Worm (Caenorhabditis elegans) whole organism, L4 larva: Measurements from ENCODE around the gene samp-1.
A peak's percentile ranks its signal among the peaks of the same experiment; 100 is the strongest.

ENCODE experiments used
- D1046.2 ChIP-seq: fragments of 200-800 bp; sonication (Bioruptor generic); IDR thresholded peaks from 2 replicates; pipeline ENCODE4 v1.3.6; 2022; ENCODE audit warnings: missing genetic modification characterization, missing compliant biosample characterization
- F10B5.3 ChIP-seq: sonication (generic microtip); optimal IDR thresholded peaks from 2 replicates; lab custom pipeline; 2016; ENCODE audit warnings: mild to moderate bottlenecking, missing genetic modification characterization, missing compliant biosample characterization
- F37D6.2 ChIP-seq: sonication (generic microtip); optimal IDR thresholded peaks from 2 replicates; lab custom pipeline; 2016; ENCODE audit warnings: mild to moderate bottlenecking, missing genetic modification characterization, missing compliant biosample characterization
- F44E2.7 ChIP-seq: fragments of 200-800 bp; sonication (Bioruptor generic); IDR thresholded peaks from 2 replicates; pipeline ENCODE4 v2.1.2; 2022; ENCODE audit warnings: missing genetic modification characterization, missing compliant biosample characterization
- F49E8.2 ChIP-seq: sonication (generic microtip); optimal IDR thresholded peaks from 2 replicates; lab custom pipeline; 2016; ENCODE audit warnings: missing compliant biosample characterization, mild to moderate bottlenecking, missing genetic modification characterization, borderline replicate concordance
- Y75B8A.6 ChIP-seq: fragments of 200-800 bp; sonication (Bioruptor generic); IDR thresholded peaks from 2 replicates; pipeline ENCODE4 v1.3.6; 2022; ENCODE audit warnings: missing genetic modification reagents, missing genetic modification characterization, missing compliant biosample characterization
- aha-1 ChIP-seq: fragments of 150-350 bp; peaks from one replicate; lab custom pipeline; 2014; ENCODE audit warnings: missing biosample characterization, missing genetic modification characterization
- ama-1 ChIP-seq: fragments of 150-350 bp; optimal IDR thresholded peaks from 2 replicates; lab custom pipeline; 2014; ENCODE audit warnings: inconsistent platforms, mixed read lengths
- arid-1 ChIP-seq: fragments of 200-800 bp; sonication (Bioruptor generic); conservative IDR thresholded peaks from 2 replicates; pipeline ENCODE4 v1.3.6; 2022; ENCODE audit warnings: missing genetic modification reagents, missing genetic modification characterization, missing compliant biosample characterization
- attf-4 ChIP-seq: sonication (generic microtip); optimal IDR thresholded peaks from 3 replicates; lab custom pipeline; 2017; ENCODE audit warnings: missing biosample characterization, missing genetic modification characterization
- ceh-20 ChIP-seq: fragments of 200-800 bp; sonication (Bioruptor generic); IDR thresholded peaks from 2 replicates; pipeline ENCODE4 v1.3.6; 2022; ENCODE audit warnings: missing genetic modification reagents, missing genetic modification characterization, missing compliant biosample characterization
- ctbp-1 ChIP-seq: fragments of 200-800 bp; sonication (Bioruptor generic); IDR thresholded peaks from 2 replicates; pipeline ENCODE4 v1.3.6; 2022; ENCODE audit warnings: missing genetic modification reagents, missing genetic modification characterization, missing compliant biosample characterization
- daf-12 ChIP-seq: fragments of 150-350 bp; optimal IDR thresholded peaks from 2 replicates; lab custom pipeline; 2014; ENCODE audit warnings: missing biosample characterization, missing genetic modification reagents, missing genetic modification characterization
- daf-16 ChIP-seq, 3 experiments: sonication (generic microtip); optimal IDR thresholded peaks; 2 replicates each; lab custom pipeline; 2016 to 2017; ENCODE audit warnings: missing genetic modification characterization in 3 of 3, missing genetic modification reagents in 3 of 3, mild to moderate bottlenecking in 2 of 3, missing compliant biosample characterization in 2 of 3, missing biosample characterization in 1 of 3, moderate library complexity in 1 of 3
- daf-19 ChIP-seq: fragments of 200-800 bp; sonication (Bioruptor generic); conservative IDR thresholded peaks from 2 replicates; pipeline ENCODE4 v1.3.6; 2022; ENCODE audit warnings: missing genetic modification characterization, missing compliant biosample characterization
- daf-8 ChIP-seq: fragments of 200-800 bp; sonication (Bioruptor generic); IDR thresholded peaks from 2 replicates; pipeline ENCODE4 v1.3.6; 2022; ENCODE audit warnings: missing genetic modification characterization, missing compliant biosample characterization
- dpl-1 ChIP-seq: fragments of 150-350 bp; optimal IDR thresholded peaks from 2 replicates; lab custom pipeline; 2014; ENCODE audit warnings: missing biosample characterization, missing genetic modification reagents, missing genetic modification characterization
- duxl-1 ChIP-seq: sonication (generic microtip); optimal IDR thresholded peaks from 2 replicates; lab custom pipeline; 2016; ENCODE audit warnings: mild to moderate bottlenecking, missing genetic modification characterization, moderate library complexity, missing compliant biosample characterization; ENCODE audit not compliant: poor library complexity
- fkh-10 ChIP-seq: fragments of 150-350 bp; optimal IDR thresholded peaks from 2 replicates; lab custom pipeline; 2014; ENCODE audit warnings: missing biosample characterization, missing genetic modification reagents, missing genetic modification characterization
- fos-1 ChIP-seq: fragments of 150-350 bp; optimal IDR thresholded peaks from 2 replicates; lab custom pipeline; 2014; ENCODE audit warnings: missing biosample characterization, missing genetic modification characterization
- hif-1 ChIP-seq, 2 experiments: sonication (generic microtip); optimal IDR thresholded peaks; 2 replicates each; lab custom pipeline; 2016 to 2017; ENCODE audit warnings: missing compliant biosample characterization in 2 of 2, missing genetic modification characterization in 2 of 2, missing genetic modification reagents in 2 of 2, missing genotype in 2 of 2, mild to moderate bottlenecking in 1 of 2
- hlh-11 ChIP-seq: fragments of 200-800 bp; sonication (Bioruptor generic); optimal IDR thresholded peaks from 2 replicates; lab custom pipeline; 2018; ENCODE audit warnings: mild to moderate bottlenecking, missing genetic modification characterization, missing compliant biosample characterization
- hlh-30 ChIP-seq: sonication (generic microtip); optimal IDR thresholded peaks from 2 replicates; lab custom pipeline; 2017; ENCODE audit warnings: antibody characterized with exemption, mild to moderate bottlenecking, missing genetic modification characterization, missing compliant biosample characterization; ENCODE audit not compliant: insufficient read depth
- hmg-1.1 ChIP-seq: fragments of 200-800 bp; sonication (Bioruptor generic); IDR thresholded peaks from 2 replicates; pipeline ENCODE4 v1.3.6; 2022; ENCODE audit warnings: missing genetic modification reagents, missing genetic modification characterization, missing compliant biosample characterization
- lin-1 ChIP-seq: fragments of 200-800 bp; sonication (Bioruptor generic); IDR thresholded peaks from 2 replicates; pipeline ENCODE4 v1.3.6; 2022; ENCODE audit warnings: missing genetic modification reagents, missing genetic modification characterization, missing compliant biosample characterization
- lin-29 ChIP-seq: fragments of 200-800 bp; sonication (Bioruptor generic); IDR thresholded peaks from 2 replicates; pipeline ENCODE4 v1.3.6; 2022; ENCODE audit warnings: missing genetic modification reagents, missing genetic modification characterization, missing compliant biosample characterization
- lin-38 ChIP-seq: fragments of 200-800 bp; sonication (Bioruptor generic); IDR thresholded peaks from 2 replicates; pipeline ENCODE4 v1.3.6; 2022; ENCODE audit warnings: missing genetic modification reagents, missing genetic modification characterization, missing compliant biosample characterization
- lsy-2 ChIP-seq, 2 experiments: fragments of 150-350 bp in 1 of 2; sonication (generic microtip) in 1 of 2; optimal IDR thresholded peaks; 2 replicates each; lab custom pipeline; 2014 to 2017; ENCODE audit warnings: missing biosample characterization in 2 of 2, missing genetic modification characterization in 2 of 2
- mdl-1 ChIP-seq, 2 experiments: fragments of 150-350 bp in 1 of 2; sonication (generic microtip) in 1 of 2; optimal IDR thresholded peaks; 2 replicates each; lab custom pipeline; 2014 to 2017; ENCODE audit warnings: missing biosample characterization in 2 of 2, missing genetic modification characterization in 2 of 2
- mdt-29 ChIP-seq: fragments of 200-800 bp; sonication (Bioruptor generic); IDR thresholded peaks from 2 replicates; pipeline ENCODE4 v1.3.6; 2022; ENCODE audit warnings: missing genetic modification reagents, missing genetic modification characterization, missing compliant biosample characterization
- mep-1 ChIP-seq: fragments of 150-350 bp; sonication (generic microtip); optimal IDR thresholded peaks from 3 replicates; lab custom pipeline; 2014; ENCODE audit warnings: missing biosample characterization, missing genetic modification characterization
- mes-2 ChIP-seq: sonication (generic microtip); optimal IDR thresholded peaks from 2 replicates; lab custom pipeline; 2016; ENCODE audit warnings: missing genotype, mild to moderate bottlenecking, missing genetic modification characterization, missing compliant biosample characterization; ENCODE audit not compliant: poor library complexity, severe bottlenecking
- mxl-3 ChIP-seq: fragments of 200-800 bp; sonication (Bioruptor generic); optimal IDR thresholded peaks from 2 replicates; lab custom pipeline; 2018; ENCODE audit warnings: mild to moderate bottlenecking, missing genetic modification characterization, missing compliant biosample characterization
- nhr-102 ChIP-seq: sonication (generic microtip); optimal IDR thresholded peaks from 2 replicates; lab custom pipeline; 2016; ENCODE audit warnings: mild to moderate bottlenecking, missing genetic modification characterization, moderate library complexity, missing compliant biosample characterization
- nhr-11 ChIP-seq: fragments of 150-350 bp; optimal IDR thresholded peaks from 2 replicates; lab custom pipeline; 2014; ENCODE audit warnings: missing biosample characterization, missing genetic modification characterization
- nhr-25 ChIP-seq: sonication (generic microtip); optimal IDR thresholded peaks from 2 replicates; lab custom pipeline; 2017; ENCODE audit warnings: missing genetic modification characterization, mild to moderate bottlenecking, missing compliant biosample characterization, antibody characterized with exemption, moderate library complexity, borderline replicate concordance; ENCODE audit not compliant: insufficient read depth
- nhr-28 ChIP-seq: fragments of 150-350 bp; optimal IDR thresholded peaks from 2 replicates; lab custom pipeline; 2014; ENCODE audit warnings: missing biosample characterization, missing genetic modification characterization
- nhr-41 ChIP-seq: fragments of 200-800 bp; sonication (Bioruptor generic); IDR thresholded peaks from 2 replicates; pipeline ENCODE4 v1.3.6; 2022; ENCODE audit warnings: missing genetic modification reagents, missing genetic modification characterization, missing compliant biosample characterization
- nhr-42 ChIP-seq: fragments of 200-800 bp; sonication (Bioruptor generic); IDR thresholded peaks from 2 replicates; pipeline ENCODE4 v1.3.6; 2022; ENCODE audit warnings: missing genetic modification characterization, missing compliant biosample characterization
- pqm-1 ChIP-seq: sonication (generic microtip); optimal IDR thresholded peaks from 2 replicates; lab custom pipeline; 2017; ENCODE audit warnings: missing biosample characterization, missing genetic modification characterization
- snpc-4 ChIP-seq: fragments of 150-350 bp; optimal IDR thresholded peaks from 2 replicates; lab custom pipeline; 2014; ENCODE audit warnings: missing biosample characterization, missing genetic modification characterization
- spr-1 ChIP-seq: sonication (generic microtip); optimal IDR thresholded peaks from 2 replicates; lab custom pipeline; 2016; ENCODE audit warnings: mild to moderate bottlenecking, missing genetic modification characterization, missing compliant biosample characterization
- tra-1 ChIP-seq: fragments of 200-800 bp; sonication (Bioruptor generic); IDR thresholded peaks from 2 replicates; pipeline ENCODE4 v1.3.6; 2022; ENCODE audit warnings: missing genetic modification reagents, missing genetic modification characterization, missing compliant biosample characterization
- unc-130 ChIP-seq: sonication (generic microtip); optimal IDR thresholded peaks from 2 replicates; lab custom pipeline; 2016; ENCODE audit warnings: missing genetic modification reagents, missing genetic modification characterization, missing compliant biosample characterization
- unc-62 ChIP-seq, 3 experiments: fragments of 150-350 bp in 1 of 3; sonication (generic microtip); optimal IDR thresholded peaks in 2 of 3; peaks in 1 of 3; 1 replicate in 1 of 3; 2 replicates in 2 of 3; lab custom pipeline; 2014 to 2017; ENCODE audit warnings: missing biosample characterization in 3 of 3, missing genetic modification characterization in 3 of 3, missing genetic modification reagents in 3 of 3, missing genotype in 1 of 3
- vab-7 ChIP-seq: fragments of 200-800 bp; sonication (Bioruptor generic); IDR thresholded peaks from 2 replicates; pipeline ENCODE4 v1.3.6; 2022; ENCODE audit warnings: missing genetic modification reagents, missing genetic modification characterization, missing compliant biosample characterization

The samp-1 gene

ce11 chrII:11293433-11293832 is 9.3 kb upstream of the samp-1 start, which contains the start of gene C47G2.4 (continued):
- TF ChIP-seq mdl-1 (tag; optimal IDR thresholded peaks at IDR 0.05; lab: Kevin White, UChicago): no peak
- no peak for TF ChIP-seq daf-8 (GFP tag; lab: Robert Waterston, UW)
- TF ChIP-seq aha-1: peak; percentile 57
- TF ChIP-seq ceh-20 (GFP tag; lab: Robert Waterston, UW): no peak
- TF ChIP-seq mxl-3: peak; percentile 19
- TF ChIP-seq F37D6.2: no peak
- 0 out of 2 replicates have a peak, but pooled peaks have one; percentile 11 for TF ChIP-seq nhr-42 (GFP tag; lab: Robert Waterston, UW)
- TF ChIP-seq nhr-25: no peak
- peak in 1 of 2 experiments; percentile 76 for TF ChIP-seq lsy-2 (tag; optimal IDR thresholded peaks at IDR 0.05; lab: Kevin White, UChicago)
- TF ChIP-seq fkh-10 (GFP tag; lab: Kevin White, UChicago): peak; percentile 40
- no peak for TF ChIP-seq lin-29
- TF ChIP-seq hlh-11 (tag; lab: Kevin White, UChicago): peak; percentile 33
- TF ChIP-seq nhr-102 (tag; lab: Kevin White, UChicago): no peak
- TF ChIP-seq hif-1 (tag; optimal IDR thresholded peaks at IDR 0.05; lab: Kevin White, UChicago): peak in 1 of 2 experiments; percentile 56
- no peak for TF ChIP-seq tra-1 (GFP tag; lab: Robert Waterston, UW)

DNA sequence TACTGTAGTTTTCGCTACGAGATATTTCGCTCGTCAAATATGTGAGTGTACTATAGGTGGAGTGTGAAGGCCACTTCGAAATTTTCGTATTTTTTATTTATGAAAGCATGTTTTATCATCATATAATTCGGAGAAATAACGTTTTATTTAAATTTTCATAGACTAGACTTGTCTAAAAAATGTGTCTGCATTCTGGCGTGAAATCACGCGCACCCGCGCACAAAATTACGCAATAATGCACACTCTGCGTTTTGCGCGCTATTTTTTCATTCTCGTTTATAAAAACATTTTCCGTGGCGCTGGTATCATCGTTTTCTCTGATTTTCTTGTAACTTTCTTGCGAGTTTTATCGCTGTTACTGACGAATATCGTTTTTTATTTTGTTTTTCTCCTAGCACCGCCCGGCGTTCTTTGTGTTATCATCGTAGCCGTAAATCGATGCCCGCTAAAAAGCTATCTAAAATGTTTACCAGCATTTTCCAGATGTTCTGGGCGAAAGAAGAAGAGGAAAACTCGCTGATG is 5.4 kb upstream of the samp-1 start, which contains the start of gene saps-1:
Gene saps-1, plus strand, starts transcription at position 472 of the 522 bp plus-strand sequence.
- TF ChIP-seq F10B5.3 (tag; lab: Kevin White, UChicago) (no peak), ctbp-1 (no peak), dpl-1 (GFP tag; lab: Kevin White, UChicago) (peak; percentile 41), mep-1 (tag; lab: Kevin White, UChicago) (peak; percentile 0), spr-1 (tag; lab: Kevin White, UChicago) (no peak), lin-38 (GFP tag; lab: Robert Waterston, UW) (peak; percentile 76), ama-1 (lab: Kevin White, UChicago) (no peak), fkh-10 (GFP tag; lab: Kevin White, UChicago) (no peak), mes-2 (peak; percentile 65), Y75B8A.6 (GFP tag; lab: Robert Waterston, UW) (no peak), daf-16 (GFP tag; optimal IDR thresholded peaks at IDR 0.05; lab: Kevin White, UChicago) (no peak), daf-16 (tag; optimal IDR thresholded peaks at IDR 0.05; lab: Kevin White, UChicago) (peak; percentile 15), hmg-1.1 (GFP tag; lab: Robert Waterston, UW) (0 out of 2 replicates have a peak, but pooled peaks have one; percentile 46), F49E8.2 (tag; lab: Kevin White, UChicago) (no peak), nhr-25 (no peak), unc-130 (GFP tag; lab: Kevin White, UChicago) (peak; percentile 59), nhr-28 (peak; percentile 14), hlh-11 (tag; lab: Kevin White, UChicago) (peak; percentile 13), attf-4 (tag; lab: Kevin White, UChicago) (no peak), arid-1 (GFP tag; lab: Robert Waterston, UW) (0 out of 2 replicates have a peak, but pooled peaks have one; percentile 38), hlh-30 (peak; percentile 44), lsy-2 (tag; optimal IDR thresholded peaks at IDR 0.05; lab: Kevin White, UChicago) (peak in 1 of 2 experiments; percentile 43)

DNA sequence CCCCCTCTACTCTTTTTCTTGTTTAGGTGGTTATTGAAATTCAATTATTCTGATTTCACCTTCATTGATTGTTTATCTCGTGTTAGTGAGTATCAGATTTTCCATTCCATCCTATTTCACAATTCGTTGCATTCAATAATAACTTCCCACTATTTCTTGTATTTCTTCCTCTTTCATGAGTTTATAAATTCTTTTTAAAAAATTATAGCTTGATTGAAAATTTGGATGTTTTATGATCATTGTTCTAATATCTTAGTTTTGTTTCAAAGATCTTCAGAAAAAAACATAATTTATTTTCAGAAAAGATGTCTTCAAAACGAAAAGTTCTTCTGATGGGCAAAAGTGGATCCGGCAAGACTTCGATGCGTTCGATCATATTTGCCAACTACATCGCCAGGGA is 1.6 kb upstream of the samp-1 start, which contains the start of gene raga-1:
Gene raga-1, plus strand, starts transcription at position 301 of the 400 bp plus-strand sequence.
- TF ChIP-seq unc-62 (GFP tag; optimal IDR thresholded peaks at IDR 0.05 in 1 of 2; lab: Kevin White, UChicago): no peak
- no peak for TF ChIP-seq unc-62 (tag; optimal IDR thresholded peaks at IDR 0.05; lab: Kevin White, UChicago)
- no peak for TF ChIP-seq vab-7 (GFP tag; lab: Robert Waterston, UW)
- no peak for TF ChIP-seq mep-1 (tag; lab: Kevin White, UChicago)
- no peak for TF ChIP-seq Y75B8A.6 (GFP tag; lab: Robert Waterston, UW)
- TF ChIP-seq fos-1 (tag; lab: Kevin White, UChicago): no peak
- TF ChIP-seq daf-19: no peak
- TF ChIP-seq daf-16 (GFP tag; optimal IDR thresholded peaks at IDR 0.05; lab: Kevin White, UChicago): no peak
- TF ChIP-seq daf-16 (tag; optimal IDR thresholded peaks at IDR 0.05; lab: Kevin White, UChicago): no peak
- no peak for TF ChIP-seq daf-12 (tag; lab: Kevin White, UChicago)
- TF ChIP-seq duxl-1: no peak
- no peak for TF ChIP-seq hlh-30
- no peak for TF ChIP-seq pqm-1
- TF ChIP-seq snpc-4 (tag; lab: Kevin White, UChicago): no peak
- no peak for TF ChIP-seq D1046.2 (GFP tag; lab: Robert Waterston, UW)
- TF ChIP-seq nhr-11 (tag; lab: Kevin White, UChicago): no peak
- no peak for TF ChIP-seq F44E2.7 (GFP tag; lab: Robert Waterston, UW)
- no peak for TF ChIP-seq lin-1 (GFP tag; lab: Robert Waterston, UW)
- no peak for TF ChIP-seq mdt-29
- no peak for TF ChIP-seq nhr-41 (GFP tag; lab: Robert Waterston, UW)
